Worm (Caenorhabditis elegans): ENCODE data around the gene C13B9.2.

The C13B9.2 gene

ce11 chrIII:6606022-6606467 lies 14.0 kb upstream of the C13B9.2 start:
- TF ChIP-seq hlh-30 (tag; optimal IDR thresholded peaks at IDR 0.05; ENCODE audit: insufficient read depth) (peak; percentile 61), fkh-10 (GFP tag; optimal IDR thresholded peaks at IDR 0.05) (no peak), hlh-15 (tag; optimal IDR thresholded peaks at IDR 0.05) (no peak), nfya-1 (tag; optimal IDR thresholded peaks at IDR 0.05) (peak; percentile 80), ceh-31 (tag; optimal IDR thresholded peaks at IDR 0.05) (peak; percentile 13), ref-2 (tag; optimal IDR thresholded peaks at IDR 0.05) (peak; percentile 26), tbx-2 (tag; optimal IDR thresholded peaks at IDR 0.05) (peak; percentile 3), unc-55 (GFP tag; optimal IDR thresholded peaks at IDR 0.05) (peak; percentile 80), ceh-14 (tag; optimal IDR thresholded peaks at IDR 0.05) (peak; percentile 17), unc-42 (tag; optimal IDR thresholded peaks at IDR 0.05) (peak; percentile 27), ceh-18 (tag; optimal IDR thresholded peaks at IDR 0.05) (peak; percentile 11), zip-5 (tag; optimal IDR thresholded peaks at IDR 0.05) (no peak), fax-1 (tag; optimal IDR thresholded peaks at IDR 0.05) (no peak), fkh-6 (tag; optimal IDR thresholded peaks at IDR 0.05) (no peak), ama-1 (optimal IDR thresholded peaks at IDR 0.05) (no peak), pqm-1 (tag; optimal IDR thresholded peaks at IDR 0.05) (no peak)

- no peak for TF ChIP-seq ceh-9 (tag; optimal IDR thresholded peaks at IDR 0.05)
- no peak for TF ChIP-seq pat-9 (tag; optimal IDR thresholded peaks at IDR 0.05)
- no peak for TF ChIP-seq ets-4 (tag; optimal IDR thresholded peaks at IDR 0.05)
- TF ChIP-seq ceh-34 (tag; optimal IDR thresholded peaks at IDR 0.05) = no peak
- no peak for TF ChIP-seq C08G9.2 (tag; optimal IDR thresholded peaks at IDR 0.05)
- TF ChIP-seq tbx-2 (tag; optimal IDR thresholded peaks at IDR 0.05) = no peak
- TF ChIP-seq che-1 (tag; optimal IDR thresholded peaks at IDR 0.05) = no peak
- no peak for TF ChIP-seq ref-2 (tag; optimal IDR thresholded peaks at IDR 0.05)
- TF ChIP-seq unc-3 (GFP tag; conservative IDR thresholded peaks at IDR 0.05) = no peak
- no peak for TF ChIP-seq unc-3 (tag; optimal IDR thresholded peaks at IDR 0.05)
- no peak for TF ChIP-seq unc-42 (tag; optimal IDR thresholded peaks at IDR 0.05)
- TF ChIP-seq rnt-1 (tag; optimal IDR thresholded peaks at IDR 0.05) = no peak
- TF ChIP-seq pha-4 (tag; optimal IDR thresholded peaks at IDR 0.05) = no peak
- TF ChIP-seq syd-9 (tag; optimal IDR thresholded peaks at IDR 0.05) = no peak
- TF ChIP-seq ttx-3 (tag; optimal IDR thresholded peaks at IDR 0.05) = no peak
- TF ChIP-seq ztf-16 (tag; optimal IDR thresholded peaks at IDR 0.05) = no peak
- TF ChIP-seq hlh-15 (tag; optimal IDR thresholded peaks at IDR 0.05) = no peak
- no peak for TF ChIP-seq zip-5 (tag; optimal IDR thresholded peaks at IDR 0.05)
Measured at ce11 chrIII:6606641-6607040, 13.4 kb upstream of the C13B9.2 start.

- TF ChIP-seq fkh-10 (GFP tag; optimal IDR thresholded peaks at IDR 0.05) (no peak), ceh-19 (GFP tag; optimal IDR thresholded peaks at IDR 0.05) (no peak), ceh-18 (tag; optimal IDR thresholded peaks at IDR 0.05) (no peak), pha-2 (tag; optimal IDR thresholded peaks at IDR 0.05) (no peak), ceh-22 (tag; optimal IDR thresholded peaks at IDR 0.05) (no peak), fkh-6 (tag; optimal IDR thresholded peaks at IDR 0.05) (no peak), unc-3 (GFP tag; conservative IDR thresholded peaks at IDR 0.05) (no peak), unc-3 (tag; optimal IDR thresholded peaks at IDR 0.05) (no peak), ceh-31 (tag; optimal IDR thresholded peaks at IDR 0.05) (no peak), ama-1 (optimal IDR thresholded peaks at IDR 0.05) (no peak), unc-55 (GFP tag; optimal IDR thresholded peaks at IDR 0.05) (no peak), K09A11.1 (tag; optimal IDR thresholded peaks at IDR 0.05; ENCODE audit: insufficient read depth) (no peak), nfya-1 (tag; optimal IDR thresholded peaks at IDR 0.05) (no peak), ceh-34 (tag; optimal IDR thresholded peaks at IDR 0.05) (no peak), ceh-6 (GFP tag; optimal IDR thresholded peaks at IDR 0.05) (no peak), nhr-232 (tag; optimal IDR thresholded peaks at IDR 0.05) (no peak), F13H6.1 (tag; optimal IDR thresholded peaks at IDR 0.05) (no peak)
Measured at ce11 chrIII:6607067-6607466, 13.0 kb upstream of the C13B9.2 start.

ce11 chrIII:6607646-6608045 lies 12.4 kb upstream of the C13B9.2 start:
- TF ChIP-seq hlh-8 (tag; optimal IDR thresholded peaks at IDR 0.05) (no peak), nhr-232 (tag; optimal IDR thresholded peaks at IDR 0.05) (no peak), ztf-16 (tag; optimal IDR thresholded peaks at IDR 0.05) (no peak), ceh-34 (tag; optimal IDR thresholded peaks at IDR 0.05) (no peak), tbx-7 (tag; optimal IDR thresholded peaks at IDR 0.05) (no peak), pros-1 (tag; optimal IDR thresholded peaks at IDR 0.05) (no peak), pha-4 (tag; optimal IDR thresholded peaks at IDR 0.05) (no peak), ttx-3 (tag; optimal IDR thresholded peaks at IDR 0.05) (no peak), mec-3 (tag; optimal IDR thresholded peaks at IDR 0.05; ENCODE audit: borderline replicate concordance) (no peak), madf-2 (tag; optimal IDR thresholded peaks at IDR 0.05) (no peak), T23F11.4 (GFP tag; optimal IDR thresholded peaks at IDR 0.05) (no peak), unc-86 (tag; optimal IDR thresholded peaks at IDR 0.05) (no peak), ceh-18 (tag; optimal IDR thresholded peaks at IDR 0.05) (no peak), zip-5 (tag; optimal IDR thresholded peaks at IDR 0.05) (no peak), hlh-13 (GFP tag; optimal IDR thresholded peaks at IDR 0.05) (no peak), ceh-9 (tag; optimal IDR thresholded peaks at IDR 0.05) (no peak), Y22D7AL.16 (tag; optimal IDR thresholded peaks at IDR 0.05) (no peak), ceh-6 (GFP tag; optimal IDR thresholded peaks at IDR 0.05) (no peak)

Data from whole organism, late embryonic.